Fruit fly (Drosophila melanogaster) whole organism, embryonic: ENCODE data around the gene Gnpat.

Experiments
- CG11093 ChIP-seq: fragments of 200-800 bp; sonication (Bioruptor generic); IDR thresholded peaks from 3 replicates; pipeline ENCODE4 v1.3.6; 2022; ENCODE audit warnings: missing biosample characterization, missing genetic modification characterization
- CG11247 ChIP-seq: fragments of 200-800 bp; sonication (Bioruptor generic); IDR thresholded peaks from 2 replicates; pipeline ENCODE4 v1.3.6; 2022; ENCODE audit warnings: missing biosample characterization, missing genetic modification characterization
- CG12236 ChIP-seq: fragments of 200-800 bp; sonication (Bioruptor generic); optimal IDR thresholded peaks from 2 replicates; lab custom pipeline; 2016; ENCODE audit warnings: missing biosample characterization, missing genetic modification characterization
- CG15479 ChIP-seq: fragments of 200-800 bp; sonication (Bioruptor generic); optimal IDR thresholded peaks from 3 replicates; lab custom pipeline; 2019; ENCODE audit warnings: missing biosample characterization, mild to moderate bottlenecking, missing genetic modification characterization, moderate library complexity
- CG1602 ChIP-seq: fragments of 200-800 bp; sonication (Bioruptor generic); optimal IDR thresholded peaks from 3 replicates; lab custom pipeline; 2016; ENCODE audit warnings: missing biosample characterization, missing genetic modification characterization
- CG1832 ChIP-seq: fragments of 200-800 bp; sonication (Bioruptor generic); optimal IDR thresholded peaks from 2 replicates; lab custom pipeline; 2017; ENCODE audit warnings: missing biosample characterization, mild to moderate bottlenecking, missing genetic modification characterization, inconsistent platforms
- CG18599 ChIP-seq: fragments of 200-800 bp; sonication (Bioruptor generic); optimal IDR thresholded peaks from 3 replicates; lab custom pipeline; 2017; ENCODE audit warnings: missing biosample characterization, missing genetic modification characterization, mild to moderate bottlenecking, moderate library complexity, missing genetic modification reagents
- CG2202 ChIP-seq: fragments of 200-800 bp; sonication (Bioruptor generic); optimal IDR thresholded peaks from 2 replicates; lab custom pipeline; 2018; ENCODE audit warnings: missing biosample characterization, mild to moderate bottlenecking, missing genetic modification characterization
- CG30020 ChIP-seq: fragments of 200-800 bp; optimal IDR thresholded peaks from 2 replicates; lab custom pipeline; 2019; ENCODE audit warnings: missing biosample characterization, mild to moderate bottlenecking, missing genetic modification characterization, moderate library complexity
- CG33557 ChIP-seq: fragments of 200-800 bp; sonication (Bioruptor generic); optimal IDR thresholded peaks from 2 replicates; lab custom pipeline; 2019; ENCODE audit warnings: missing biosample characterization, mild to moderate bottlenecking, missing genetic modification characterization, moderate library complexity
- CG3847 ChIP-seq: fragments of 200-800 bp; sonication (Bioruptor generic); IDR thresholded peaks from 2 replicates; pipeline ENCODE4 v1.3.6; 2022; ENCODE audit warnings: missing biosample characterization, missing genetic modification characterization
- CG42726 ChIP-seq: fragments of 200-800 bp; sonication (Bioruptor generic); IDR thresholded peaks from 2 replicates; pipeline ENCODE4 v1.3.6; 2022; ENCODE audit warnings: missing biosample characterization, missing genetic modification characterization; ENCODE audit not compliant: partially characterized antibody
- CG6254 ChIP-seq: fragments of 200-800 bp; sonication (Bioruptor generic); optimal IDR thresholded peaks from 3 replicates; lab custom pipeline; 2017; ENCODE audit warnings: mild to moderate bottlenecking, missing biosample characterization, missing genetic modification reagents, missing genetic modification characterization
- CG7987 ChIP-seq: fragments of 200-800 bp; sonication (Bioruptor generic); optimal IDR thresholded peaks from 2 replicates; lab custom pipeline; 2018; ENCODE audit warnings: missing biosample characterization, mild to moderate bottlenecking, missing genetic modification characterization, moderate library complexity
- CG8089 ChIP-seq: fragments of 200-800 bp; sonication (Bioruptor generic); optimal IDR thresholded peaks from 3 replicates; lab custom pipeline; 2016; ENCODE audit warnings: missing biosample characterization, missing genetic modification characterization
- Dll ChIP-seq: fragments of 200-800 bp; sonication (Bioruptor generic); IDR thresholded peaks from 4 replicates; pipeline ENCODE4 v1.3.6; 2022; ENCODE audit warnings: missing biosample characterization, missing genetic modification characterization; ENCODE audit not compliant: partially characterized antibody
- Dref ChIP-seq: fragments of 200-800 bp; sonication (Bioruptor generic); IDR thresholded peaks from 2 replicates; pipeline ENCODE4 v1.3.6; 2022; ENCODE audit warnings: missing biosample characterization, missing genetic modification characterization
- Ets65A ChIP-seq: fragments of 200-800 bp; sonication (Bioruptor generic); peaks from one replicate; lab custom pipeline; 2016; ENCODE audit warnings: missing biosample characterization, missing genetic modification characterization
- H2.0 ChIP-seq: fragments of 200-800 bp; sonication (Bioruptor generic); IDR thresholded peaks from 2 replicates; pipeline ENCODE4 v1.3.6; 2022; ENCODE audit warnings: missing biosample characterization, missing genetic modification characterization
- Mrtf ChIP-seq: fragments of 200-800 bp; sonication (Bioruptor generic); IDR thresholded peaks from 3 replicates; pipeline ENCODE4 v1.3.6; 2022; ENCODE audit warnings: missing biosample characterization, missing genetic modification characterization
- Opbp ChIP-seq: fragments of 200-800 bp; sonication (Bioruptor generic); IDR thresholded peaks from 3 replicates; pipeline ENCODE4 v1.3.6; 2022; ENCODE audit warnings: missing biosample characterization, missing genetic modification characterization; ENCODE audit not compliant: partially characterized antibody
- Pdp1 ChIP-seq, 2 experiments: fragments of 200-800 bp; sonication (Bioruptor generic); optimal IDR thresholded peaks; 3 replicates each; lab custom pipeline; 2016; ENCODE audit warnings: missing biosample characterization in 2 of 2, missing genetic modification characterization in 2 of 2, mild to moderate bottlenecking in 1 of 2, moderate library complexity in 1 of 2
- TFAM ChIP-seq: fragments of 200-800 bp; sonication (Bioruptor generic); optimal IDR thresholded peaks from 2 replicates; lab custom pipeline; 2017; ENCODE audit warnings: missing biosample characterization, missing genetic modification characterization, inconsistent platforms
- Taf1 ChIP-seq: fragments of 200-800 bp; sonication (Bioruptor generic); IDR thresholded peaks from 2 replicates; pipeline ENCODE4 v1.3.6; 2022; ENCODE audit warnings: missing biosample characterization, missing genetic modification characterization
- Vsx1 ChIP-seq: fragments of 200-800 bp; sonication (Bioruptor generic); optimal IDR thresholded peaks from 2 replicates; lab custom pipeline; 2017; ENCODE audit warnings: missing biosample characterization, mild to moderate bottlenecking, missing genetic modification characterization, missing genetic modification reagents
- Xbp1 ChIP-seq: fragments of 200-800 bp; sonication (Bioruptor generic); optimal IDR thresholded peaks from 3 replicates; lab custom pipeline; 2016; ENCODE audit warnings: missing biosample characterization, mild to moderate bottlenecking, missing genetic modification characterization
- ab ChIP-seq: fragments of 200-800 bp; sonication (Bioruptor generic); optimal IDR thresholded peaks from 2 replicates; lab custom pipeline; 2016; ENCODE audit warnings: missing biosample characterization, missing genetic modification characterization
- ap ChIP-seq: fragments of 200-800 bp; sonication (Bioruptor generic); IDR thresholded peaks from 2 replicates; pipeline ENCODE4 v1.3.6; 2022; ENCODE audit warnings: missing biosample characterization, missing genetic modification characterization
- bigmax ChIP-seq: fragments of 200-800 bp; sonication (Bioruptor generic); optimal IDR thresholded peaks from 2 replicates; lab custom pipeline; 2018; ENCODE audit warnings: missing biosample characterization, mild to moderate bottlenecking, missing genetic modification characterization
- cg ChIP-seq: fragments of 200-800 bp; sonication (Bioruptor generic); optimal IDR thresholded peaks from 3 replicates; lab custom pipeline; 2019; ENCODE audit warnings: missing biosample characterization, mild to moderate bottlenecking, missing genetic modification characterization, moderate library complexity
- corto ChIP-seq: fragments of 200-800 bp; sonication (Bioruptor generic); optimal IDR thresholded peaks from 2 replicates; lab custom pipeline; 2016; ENCODE audit warnings: missing biosample characterization, mild to moderate bottlenecking, missing genetic modification characterization, moderate library complexity
- dysf ChIP-seq: fragments of 200-800 bp; sonication (Bioruptor generic); IDR thresholded peaks from 3 replicates; pipeline ENCODE4 v1.3.6; 2022; ENCODE audit warnings: missing biosample characterization, missing genetic modification characterization
- emc ChIP-seq: fragments of 200-800 bp; sonication (Bioruptor generic); optimal IDR thresholded peaks from 2 replicates; lab custom pipeline; 2016; ENCODE audit warnings: missing biosample characterization, missing genetic modification characterization
- ewg ChIP-seq: fragments of 200-800 bp; sonication (Bioruptor generic); optimal IDR thresholded peaks from 3 replicates; lab custom pipeline; 2017; ENCODE audit warnings: mild to moderate bottlenecking, missing biosample characterization, missing genetic modification reagents, missing genetic modification characterization
- gcm ChIP-seq: fragments of 200-800 bp; sonication (Bioruptor generic); optimal IDR thresholded peaks from 2 replicates; lab custom pipeline; 2019; ENCODE audit warnings: missing biosample characterization, mild to moderate bottlenecking, missing genetic modification characterization, moderate library complexity
- inv ChIP-seq: fragments of 200-800 bp; sonication (Bioruptor generic); IDR thresholded peaks from 2 replicates; pipeline ENCODE4 v1.3.6; 2022; ENCODE audit warnings: missing biosample characterization, missing genetic modification characterization; ENCODE audit not compliant: partially characterized antibody
- kah ChIP-seq: fragments of 200-800 bp; sonication (Bioruptor generic); optimal IDR thresholded peaks from 2 replicates; lab custom pipeline; 2018; ENCODE audit warnings: missing biosample characterization, mild to moderate bottlenecking, missing genetic modification characterization
- lov ChIP-seq, 2 experiments: fragments of 200-800 bp in 1 of 2; fragments of >200 bp in 1 of 2; sonication (Bioruptor generic) in 1 of 2; IDR thresholded peaks in 1 of 2; optimal IDR thresholded peaks in 1 of 2; 2 replicates in 1 of 2; 3 replicates in 1 of 2; pipeline versions ENCODE4 v1.3.6 to Lab custom; 2017 to 2022; ENCODE audit warnings: missing biosample characterization in 1 of 2, missing genetic modification characterization in 1 of 2
- otp ChIP-seq: fragments of 200-800 bp; sonication (Bioruptor generic); IDR thresholded peaks from 3 replicates; pipeline ENCODE4, ENCODE4 v1.3.6; 2022; ENCODE audit warnings: missing biosample characterization, missing genetic modification characterization
- pita ChIP-seq: fragments of 200-800 bp; sonication (Bioruptor generic); optimal IDR thresholded peaks from 2 replicates; lab custom pipeline; 2017; ENCODE audit warnings: missing biosample characterization, mild to moderate bottlenecking, missing genetic modification characterization
- pnt ChIP-seq: fragments of 200-800 bp; sonication (Bioruptor generic); optimal IDR thresholded peaks from 3 replicates; lab custom pipeline; 2016; ENCODE audit warnings: missing biosample characterization, missing genetic modification characterization
- rib ChIP-seq: fragments of 200-800 bp; sonication (Bioruptor generic); IDR thresholded peaks from 2 replicates; pipeline ENCODE4 v1.3.6; 2022; ENCODE audit warnings: missing biosample characterization, missing genetic modification characterization
- sc ChIP-seq, 3 experiments: fragments of >200 bp in 2 of 3; fragments of 200-800 bp in 1 of 3; sonication (Bioruptor generic) in 1 of 3; optimal IDR thresholded peaks; 2 replicates in 2 of 3; 3 replicates in 1 of 3; lab custom pipeline; 2017; ENCODE audit warnings: mild to moderate bottlenecking in 1 of 3, missing biosample characterization in 1 of 3, missing genetic modification characterization in 1 of 3, missing genetic modification reagents in 1 of 3
- sim ChIP-seq: fragments of 200-800 bp; sonication (Bioruptor generic); IDR thresholded peaks from 2 replicates; pipeline ENCODE4 v1.3.6; 2022; ENCODE audit warnings: missing biosample characterization, missing genetic modification characterization
- sqz ChIP-seq: fragments of 200-800 bp; sonication (Bioruptor generic); optimal IDR thresholded peaks from 3 replicates; lab custom pipeline; 2018; ENCODE audit warnings: missing biosample characterization, mild to moderate bottlenecking, missing genetic modification characterization
- stwl ChIP-seq: fragments of 200-800 bp; sonication (Bioruptor generic); optimal IDR thresholded peaks from 3 replicates; lab custom pipeline; 2018; ENCODE audit warnings: missing biosample characterization, mild to moderate bottlenecking, missing genetic modification characterization, moderate library complexity
- vfl ChIP-seq: fragments of 200-800 bp; sonication (Bioruptor generic); optimal IDR thresholded peaks from 2 replicates; lab custom pipeline; 2016; ENCODE audit warnings: missing biosample characterization, missing genetic modification characterization
- zen ChIP-seq: fragments of 200-800 bp; sonication (Bioruptor generic); optimal IDR thresholded peaks from 3 replicates; lab custom pipeline; 2018; ENCODE audit warnings: missing biosample characterization, mild to moderate bottlenecking, missing genetic modification characterization, moderate library complexity

Gene Gnpat

dm6 chr3R:25482463-25483173 lies 8.1 kb downstream of the Gnpat start, which contains the start of the genes XNP, CG42488 and CG5116:
TSS of gene XNP (minus strand) at chr3R:25482834.
TSS of gene CG42488 (plus strand) at chr3R:25483098.
TSS of gene CG5116 (plus strand) at chr3R:25483098.
- TF ChIP-seq emc: no peak
- TF ChIP-seq lov (optimal IDR thresholded peaks at IDR 0.05; lab: Kevin White, UChicago): no peak
- no peak for TF ChIP-seq lov (GFP tag; IDR thresholded peaks at IDR 0.05; lab: Robert Waterston, UW)
- TF ChIP-seq CG11093 (GFP tag; lab: Robert Waterston, UW): no peak
- TF ChIP-seq Mrtf (GFP tag; lab: Robert Waterston, UW): no peak
- no peak for TF ChIP-seq otp
- TF ChIP-seq CG30020: peak; percentile 66
- TF ChIP-seq sim (GFP tag; lab: Robert Waterston, UW): no peak
- no peak for TF ChIP-seq ab (GFP tag; lab: Kevin White, UChicago)
- peak; percentile 98 for TF ChIP-seq inv (GFP tag; lab: Robert Waterston, UW)
- TF ChIP-seq gcm (GFP tag; lab: Kevin White, UChicago): no peak
- no peak for TF ChIP-seq CG15479
- no peak for TF ChIP-seq CG6254 (GFP tag; lab: Kevin White, UChicago)
- TF ChIP-seq pita (GFP tag; lab: Kevin White, UChicago): no peak
- peak; percentile 66; the same call in 1 of the 2 replicates for TF ChIP-seq rib (GFP tag; lab: Robert Waterston, UW)
- TF ChIP-seq Dll (GFP tag; lab: Robert Waterston, UW): peak; percentile 100
- peak; percentile 26 for TF ChIP-seq CG1602 (GFP tag; lab: Kevin White, UChicago)
- TF ChIP-seq CG3847 (GFP tag; lab: Robert Waterston, UW): peak; percentile 83
- TF ChIP-seq sc (optimal IDR thresholded peaks at IDR 0.05; lab: Kevin White, UChicago): no peak
- no peak for TF ChIP-seq sc (GFP tag; optimal IDR thresholded peaks at IDR 0.05; lab: Kevin White, UChicago)
- no peak for TF ChIP-seq CG12236 (GFP tag; lab: Kevin White, UChicago)
- TF ChIP-seq CG1832 (GFP tag; lab: Kevin White, UChicago): peak; percentile 65
- TF ChIP-seq sqz: peak; percentile 98
- TF ChIP-seq pnt: no peak
- TF ChIP-seq CG18599: no peak
- peak; percentile 97 for TF ChIP-seq Opbp (GFP tag; lab: Robert Waterston, UW)
- no peak for TF ChIP-seq H2.0 (GFP tag; lab: Robert Waterston, UW)
- TF ChIP-seq Dref (GFP tag; lab: Robert Waterston, UW): peak; percentile 79
- no peak for TF ChIP-seq kah (GFP tag; lab: Kevin White, UChicago)
- TF ChIP-seq CG42726 (GFP tag; lab: Robert Waterston, UW): peak; percentile 92
- no peak for TF ChIP-seq corto (GFP tag; lab: Kevin White, UChicago)
- no peak for TF ChIP-seq TFAM
- peak; percentile 66 for TF ChIP-seq Xbp1
- peak; percentile 74 for TF ChIP-seq stwl (tag; lab: Kevin White, UChicago)
- TF ChIP-seq CG2202 (tag; lab: Kevin White, UChicago): no peak
- TF ChIP-seq CG11247 (GFP tag; lab: Robert Waterston, UW): peak; percentile 37; the same call in 1 of the 2 replicates
- TF ChIP-seq Taf1 (GFP tag; lab: Robert Waterston, UW): peak; percentile 34; the same call in 1 of the 2 replicates
- TF ChIP-seq Vsx1 (GFP tag; lab: Kevin White, UChicago): peak; percentile 86
- TF ChIP-seq bigmax (GFP tag; lab: Kevin White, UChicago): no peak
- TF ChIP-seq Ets65A (GFP tag; lab: Kevin White, UChicago): peak; percentile 93
- no peak for TF ChIP-seq CG7987 (GFP tag; lab: Kevin White, UChicago)
- peak; percentile 47 for TF ChIP-seq vfl (GFP tag; lab: Kevin White, UChicago)
- no peak for TF ChIP-seq CG8089 (GFP tag; lab: Kevin White, UChicago)
- peak in 1 of 2 experiments; percentile 43 for TF ChIP-seq Pdp1 (GFP tag; optimal IDR thresholded peaks at IDR 0.05; lab: Kevin White, UChicago)
- no peak for TF ChIP-seq ap (GFP tag; lab: Robert Waterston, UW)
- no peak for TF ChIP-seq cg (GFP tag; lab: Kevin White, UChicago)
- TF ChIP-seq ewg (GFP tag; lab: Kevin White, UChicago): peak; percentile 48
- TF ChIP-seq dysf (GFP tag; lab: Robert Waterston, UW): peak; percentile 40; the same call in 1 of the 3 replicates
- peak; percentile 70 for TF ChIP-seq zen (tag; lab: Kevin White, UChicago)
- TF ChIP-seq CG33557 (GFP tag; lab: Kevin White, UChicago): peak; percentile 55
